Worm (Caenorhabditis elegans) whole organism, late embryonic: ENCODE data around the gene ZC196.2.
A peak's percentile ranks its signal among the peaks of the same experiment; 100 is the strongest.

Experiments
- C08G9.2 ChIP-seq: sonication (generic microtip); optimal IDR thresholded peaks from 2 replicates; lab custom pipeline; 2016; ENCODE audit warnings: mild to moderate bottlenecking, missing genetic modification characterization, moderate library complexity, missing compliant biosample characterization
- C38D4.7 ChIP-seq: fragments of 200-800 bp; sonication (Bioruptor generic); optimal IDR thresholded peaks from 2 replicates; lab custom pipeline; 2018; ENCODE audit warnings: mild to moderate bottlenecking, missing genetic modification characterization, moderate library complexity, missing compliant biosample characterization
- F13H6.1 ChIP-seq: sonication (generic microtip); optimal IDR thresholded peaks from 2 replicates; lab custom pipeline; 2016; ENCODE audit warnings: missing genetic modification characterization, missing compliant biosample characterization
- K02D7.2 ChIP-seq: sonication (generic microtip); optimal IDR thresholded peaks from 2 replicates; lab custom pipeline; 2017; ENCODE audit warnings: mild to moderate bottlenecking, missing genetic modification characterization, missing compliant biosample characterization
- K09A11.1 ChIP-seq: sonication (generic microtip); optimal IDR thresholded peaks from 2 replicates; lab custom pipeline; 2017; ENCODE audit warnings: antibody characterized with exemption, mild to moderate bottlenecking, missing genetic modification characterization, missing compliant biosample characterization; ENCODE audit not compliant: insufficient read depth
- T23F11.4 ChIP-seq: fragments of 200-800 bp; sonication (Bioruptor generic); optimal IDR thresholded peaks from 2 replicates; lab custom pipeline; 2018; ENCODE audit warnings: mild to moderate bottlenecking, missing genetic modification characterization, missing compliant biosample characterization
- Y22D7AL.16 ChIP-seq: sonication (generic microtip); optimal IDR thresholded peaks from 2 replicates; lab custom pipeline; 2016; ENCODE audit warnings: missing genetic modification characterization, missing compliant biosample characterization
- ahr-1 ChIP-seq: sonication (generic microtip); optimal IDR thresholded peaks from 2 replicates; lab custom pipeline; 2016; ENCODE audit warnings: missing genetic modification characterization, missing compliant biosample characterization
- ama-1 ChIP-seq: fragments of 150-350 bp; optimal IDR thresholded peaks from 2 replicates; lab custom pipeline; 2014
- ceh-14 ChIP-seq: sonication (generic microtip); optimal IDR thresholded peaks from 2 replicates; lab custom pipeline; 2016; ENCODE audit warnings: missing genotype, missing genetic modification characterization, missing compliant biosample characterization
- ceh-18 ChIP-seq: sonication (generic microtip); optimal IDR thresholded peaks from 2 replicates; lab custom pipeline; 2016; ENCODE audit warnings: missing genetic modification characterization, missing compliant biosample characterization
- ceh-2 ChIP-seq: sonication (generic microtip); optimal IDR thresholded peaks from 2 replicates; lab custom pipeline; 2016; ENCODE audit warnings: missing genotype, missing genetic modification characterization, missing compliant biosample characterization
- ceh-22 ChIP-seq: sonication (generic microtip); optimal IDR thresholded peaks from 2 replicates; lab custom pipeline; 2017; ENCODE audit warnings: missing biosample characterization, missing genetic modification characterization
- ceh-24 ChIP-seq: sonication (generic microtip); optimal IDR thresholded peaks from 2 replicates; lab custom pipeline; 2016; ENCODE audit warnings: mild to moderate bottlenecking, missing genetic modification characterization, missing compliant biosample characterization
- ceh-30 ChIP-seq: fragments of 150-350 bp; optimal IDR thresholded peaks from 2 replicates; lab custom pipeline; 2014; ENCODE audit warnings: missing biosample characterization, missing genetic modification characterization
- ceh-31 ChIP-seq: sonication (generic microtip); optimal IDR thresholded peaks from 2 replicates; lab custom pipeline; 2016; ENCODE audit warnings: missing genetic modification characterization, missing compliant biosample characterization
- ceh-34 ChIP-seq: sonication (generic microtip); optimal IDR thresholded peaks from 2 replicates; lab custom pipeline; 2016; ENCODE audit warnings: mild to moderate bottlenecking, missing genetic modification characterization, missing compliant biosample characterization
- ceh-6 ChIP-seq: fragments of 200-800 bp; sonication (Bioruptor generic); optimal IDR thresholded peaks from 2 replicates; lab custom pipeline; 2018; ENCODE audit warnings: mild to moderate bottlenecking, missing genetic modification characterization, missing compliant biosample characterization
- ceh-9 ChIP-seq: sonication (generic microtip); optimal IDR thresholded peaks from 2 replicates; lab custom pipeline; 2016; ENCODE audit warnings: mild to moderate bottlenecking, missing genetic modification characterization, inconsistent platforms, missing compliant biosample characterization
- che-1 ChIP-seq: sonication (generic microtip); optimal IDR thresholded peaks from 2 replicates; lab custom pipeline; 2016; ENCODE audit warnings: mild to moderate bottlenecking, missing genetic modification characterization, missing compliant biosample characterization
- dmd-4 ChIP-seq: sonication (generic microtip); optimal IDR thresholded peaks from 2 replicates; lab custom pipeline; 2016; ENCODE audit warnings: borderline replicate concordance, missing genetic modification characterization, missing compliant biosample characterization
- dve-1 ChIP-seq: sonication (generic microtip); optimal IDR thresholded peaks from 2 replicates; lab custom pipeline; 2017; ENCODE audit warnings: antibody characterized with exemption, mild to moderate bottlenecking, missing genetic modification characterization, missing compliant biosample characterization
- elt-2 ChIP-seq: sonication (generic microtip); optimal IDR thresholded peaks from 2 replicates; lab custom pipeline; 2016; ENCODE audit warnings: missing genetic modification reagents, missing genetic modification characterization, missing compliant biosample characterization
- eyg-1 ChIP-seq: sonication (generic microtip); optimal IDR thresholded peaks from 2 replicates; lab custom pipeline; 2016; ENCODE audit warnings: missing genotype, missing genetic modification characterization, missing compliant biosample characterization
- fkh-6 ChIP-seq: sonication (generic microtip); optimal IDR thresholded peaks from 2 replicates; lab custom pipeline; 2016; ENCODE audit warnings: missing genetic modification characterization, missing compliant biosample characterization
- gmeb-2 ChIP-seq: sonication (generic microtip); optimal IDR thresholded peaks from 2 replicates; lab custom pipeline; 2016; ENCODE audit warnings: missing genetic modification characterization, inconsistent platforms, missing compliant biosample characterization
- hlh-13 ChIP-seq: fragments of 200-800 bp; sonication (Bioruptor generic); optimal IDR thresholded peaks from 2 replicates; lab custom pipeline; 2018; ENCODE audit warnings: mild to moderate bottlenecking, missing genetic modification characterization, missing compliant biosample characterization
- hlh-15 ChIP-seq: sonication (generic microtip); optimal IDR thresholded peaks from 2 replicates; lab custom pipeline; 2016; ENCODE audit warnings: missing genetic modification characterization, missing compliant biosample characterization
- hlh-6 ChIP-seq: sonication (generic microtip); optimal IDR thresholded peaks from 2 replicates; lab custom pipeline; 2016; ENCODE audit warnings: missing genotype, missing genetic modification characterization, missing compliant biosample characterization
- madf-2 ChIP-seq: sonication (generic microtip); optimal IDR thresholded peaks from 2 replicates; lab custom pipeline; 2017; ENCODE audit warnings: missing genetic modification characterization, missing compliant biosample characterization
- mec-3 ChIP-seq: sonication (generic microtip); optimal IDR thresholded peaks from 2 replicates; lab custom pipeline; 2016; ENCODE audit warnings: borderline replicate concordance, missing genetic modification characterization, missing compliant biosample characterization
- nfya-1 ChIP-seq: sonication (generic microtip); optimal IDR thresholded peaks from 2 replicates; lab custom pipeline; 2017; ENCODE audit warnings: missing genetic modification characterization, mild to moderate bottlenecking, missing compliant biosample characterization, antibody characterized with exemption, moderate library complexity
- odd-2 ChIP-seq: sonication (generic microtip); optimal IDR thresholded peaks from 2 replicates; lab custom pipeline; 2017; ENCODE audit warnings: antibody characterized with exemption, mild to moderate bottlenecking, missing genetic modification characterization, missing compliant biosample characterization
- pag-3 ChIP-seq: sonication (generic microtip); optimal IDR thresholded peaks from 2 replicates; lab custom pipeline; 2016; ENCODE audit warnings: missing compliant biosample characterization, missing genetic modification characterization, borderline replicate concordance
- pat-9 ChIP-seq: fragments of 200-800 bp; sonication (Bioruptor generic); optimal IDR thresholded peaks from 2 replicates; lab custom pipeline; 2018; ENCODE audit warnings: mild to moderate bottlenecking, missing genetic modification characterization, moderate library complexity, missing compliant biosample characterization
- pqm-1 ChIP-seq: sonication (generic microtip); optimal IDR thresholded peaks from 2 replicates; lab custom pipeline; 2016; ENCODE audit warnings: missing genetic modification characterization, missing compliant biosample characterization
- pros-1 ChIP-seq: fragments of 150-350 bp; optimal IDR thresholded peaks from 2 replicates; lab custom pipeline; 2014; ENCODE audit warnings: missing biosample characterization, missing genetic modification reagents, missing genetic modification characterization
- ref-2 ChIP-seq: sonication (generic microtip); optimal IDR thresholded peaks from 2 replicates; lab custom pipeline; 2016; ENCODE audit warnings: missing genetic modification characterization, missing compliant biosample characterization
- rnt-1 ChIP-seq: sonication (generic microtip); optimal IDR thresholded peaks from 2 replicates; lab custom pipeline; 2016; ENCODE audit warnings: missing genetic modification characterization, missing compliant biosample characterization
- sdc-2 ChIP-seq: sonication (generic microtip); optimal IDR thresholded peaks from 2 replicates; lab custom pipeline; 2016; ENCODE audit warnings: missing genotype, missing genetic modification characterization, missing compliant biosample characterization
- sox-2 ChIP-seq: fragments of 200-800 bp; sonication (Bioruptor generic); IDR thresholded peaks from 2 replicates; pipeline ENCODE4 v1.3.6; 2022; ENCODE audit warnings: missing genetic modification reagents, missing genetic modification characterization, missing compliant biosample characterization
- syd-9 ChIP-seq: sonication (generic microtip); optimal IDR thresholded peaks from 2 replicates; lab custom pipeline; 2016; ENCODE audit warnings: mild to moderate bottlenecking, missing genetic modification characterization, moderate library complexity, missing compliant biosample characterization
- tbx-2 ChIP-seq: sonication (generic microtip); optimal IDR thresholded peaks from 2 replicates; lab custom pipeline; 2016; ENCODE audit warnings: missing genetic modification characterization, missing compliant biosample characterization
- tbx-7 ChIP-seq: sonication (generic microtip); optimal IDR thresholded peaks from 2 replicates; lab custom pipeline; 2016; ENCODE audit warnings: missing genotype, missing genetic modification characterization, missing compliant biosample characterization
- ttx-3 ChIP-seq: sonication (generic microtip); optimal IDR thresholded peaks from 2 replicates; lab custom pipeline; 2016; ENCODE audit warnings: missing genetic modification reagents, missing genetic modification characterization, missing compliant biosample characterization
- unc-3 ChIP-seq, 2 experiments: fragments of 200-800 bp in 1 of 2; sonication (Bioruptor generic) in 1 of 2; sonication (generic microtip) in 1 of 2; conservative IDR thresholded peaks in 1 of 2; optimal IDR thresholded peaks in 1 of 2; 2 replicates each; pipeline versions ENCODE4 v1.3.6 to Lab custom; 2016 to 2022; ENCODE audit warnings: missing compliant biosample characterization in 2 of 2, missing genetic modification characterization in 2 of 2, missing genetic modification reagents in 1 of 2
- unc-42 ChIP-seq: sonication (generic microtip); optimal IDR thresholded peaks from 2 replicates; lab custom pipeline; 2016; ENCODE audit warnings: missing genotype, missing genetic modification characterization, missing compliant biosample characterization
- unc-55 ChIP-seq: sonication (generic microtip); optimal IDR thresholded peaks from 2 replicates; lab custom pipeline; 2017; ENCODE audit warnings: missing biosample characterization, missing genetic modification reagents, missing genetic modification characterization
- unc-86 ChIP-seq: sonication (generic microtip); optimal IDR thresholded peaks from 2 replicates; lab custom pipeline; 2016; ENCODE audit warnings: missing genetic modification characterization, missing compliant biosample characterization
- ztf-16 ChIP-seq: sonication (generic microtip); optimal IDR thresholded peaks from 2 replicates; lab custom pipeline; 2017; ENCODE audit warnings: missing genetic modification characterization, missing compliant biosample characterization

The ZC196.2 gene

ce11 chrV:8784485-8784884, 45.2 kb downstream of the ZC196.2 start:
- no peak for TF ChIP-seq ceh-9 (tag; lab: Kevin White, UChicago)
- TF ChIP-seq gmeb-2: no peak
- no peak for TF ChIP-seq T23F11.4 (GFP tag; lab: Kevin White, UChicago)
- TF ChIP-seq ceh-22 (tag; lab: Kevin White, UChicago): peak; percentile 93
- TF ChIP-seq ceh-31 (tag; lab: Kevin White, UChicago): peak; percentile 24
- no peak for TF ChIP-seq ama-1 (lab: Kevin White, UChicago)
- no peak for TF ChIP-seq dmd-4
- peak; percentile 29 for TF ChIP-seq nfya-1 (tag; lab: Kevin White, UChicago)
- TF ChIP-seq ceh-30: no peak
- TF ChIP-seq Y22D7AL.16: no peak
- no peak for TF ChIP-seq ztf-16 (tag; lab: Kevin White, UChicago)
- no peak for TF ChIP-seq ceh-24 (tag; lab: Kevin White, UChicago)
- no peak for TF ChIP-seq fkh-6 (tag; lab: Kevin White, UChicago)
- TF ChIP-seq ceh-18 (tag; lab: Kevin White, UChicago): no peak
- TF ChIP-seq ttx-3 (tag; lab: Kevin White, UChicago): no peak
- TF ChIP-seq elt-2 (tag; lab: Kevin White, UChicago): peak; percentile 47
- no peak for TF ChIP-seq pat-9
- TF ChIP-seq eyg-1 (tag; lab: Kevin White, UChicago): no peak
- no peak for TF ChIP-seq hlh-13 (GFP tag; lab: Kevin White, UChicago)
- TF ChIP-seq sox-2 (GFP tag; lab: Robert Waterston, UW): no peak
- TF ChIP-seq hlh-6 (tag; lab: Kevin White, UChicago): no peak
- TF ChIP-seq C38D4.7 (GFP tag; lab: Kevin White, UChicago): no peak
- no peak for TF ChIP-seq rnt-1 (tag; lab: Kevin White, UChicago)
- no peak for TF ChIP-seq pqm-1
- TF ChIP-seq odd-2 (tag; lab: Kevin White, UChicago): no peak
- no peak for TF ChIP-seq ref-2
- no peak for TF ChIP-seq unc-86
- no peak for TF ChIP-seq ahr-1
- no peak for TF ChIP-seq C08G9.2 (tag; lab: Kevin White, UChicago)
- TF ChIP-seq unc-42 (tag; lab: Kevin White, UChicago): no peak
- peak; percentile 43 for TF ChIP-seq tbx-2 (tag; lab: Kevin White, UChicago)
- TF ChIP-seq ceh-6 (GFP tag; lab: Kevin White, UChicago): no peak
- peak; percentile 47 for TF ChIP-seq ceh-2 (tag; lab: Kevin White, UChicago)
- no peak for TF ChIP-seq hlh-15 (tag; lab: Kevin White, UChicago)
- TF ChIP-seq pag-3 (tag; lab: Kevin White, UChicago): no peak
- TF ChIP-seq pros-1 (tag; lab: Kevin White, UChicago): no peak
- no peak for TF ChIP-seq F13H6.1 (tag; lab: Kevin White, UChicago)
- TF ChIP-seq syd-9 (tag; lab: Kevin White, UChicago): no peak
- no peak for TF ChIP-seq ceh-14 (tag; lab: Kevin White, UChicago)
- no peak for TF ChIP-seq K09A11.1 (tag; lab: Kevin White, UChicago)
- TF ChIP-seq che-1 (tag; lab: Kevin White, UChicago): no peak
- TF ChIP-seq unc-3 (GFP tag; conservative IDR thresholded peaks at IDR 0.05; lab: Robert Waterston, UW): no peak
- no peak for TF ChIP-seq unc-3 (tag; optimal IDR thresholded peaks at IDR 0.05; lab: Kevin White, UChicago)
- TF ChIP-seq mec-3 (tag; lab: Kevin White, UChicago): no peak
- peak; percentile 2 for TF ChIP-seq dve-1
- no peak for TF ChIP-seq tbx-7 (tag; lab: Kevin White, UChicago)
- TF ChIP-seq ceh-34: no peak
- TF ChIP-seq sdc-2: no peak
- no peak for TF ChIP-seq unc-55
- TF ChIP-seq madf-2: no peak
- no peak for TF ChIP-seq K02D7.2 (tag; lab: Kevin White, UChicago)
